Worm (Caenorhabditis elegans): Measurements from ENCODE around the gene exc-14.

DNA sequence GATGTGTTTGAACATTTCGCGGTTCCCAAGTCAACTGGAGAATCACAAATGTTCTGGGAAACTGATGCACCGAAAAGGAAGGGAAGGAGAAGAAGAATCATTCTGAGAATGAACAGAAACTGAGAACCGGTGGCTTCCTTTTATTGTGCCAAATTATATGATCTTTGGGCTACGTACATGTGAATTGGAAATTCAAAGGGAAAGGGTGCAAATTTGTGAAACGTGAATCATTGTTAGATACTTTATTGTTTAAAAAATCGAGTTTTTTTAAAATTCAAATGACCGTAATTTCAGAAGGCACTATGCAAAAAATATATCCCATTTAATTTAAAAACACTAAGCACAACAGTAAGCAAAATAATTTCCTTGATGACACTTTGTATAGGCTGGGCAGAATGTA lies 10.9 kb downstream of the exc-14 start, which contains the start of gene K11D12.6:
- TF ChIP-seq nhr-77 (tag; optimal IDR thresholded peaks at IDR 0.05) (no peak), fkh-2 (tag; optimal IDR thresholded peaks at IDR 0.05) (no peak), R02D3.7 (tag; optimal IDR thresholded peaks at IDR 0.05) (no peak), ceh-16 (tag; optimal IDR thresholded peaks at IDR 0.05) (no peak), fkh-10 (GFP tag; optimal IDR thresholded peaks at IDR 0.05) (no peak), nhr-28 (tag; optimal IDR thresholded peaks at IDR 0.05) (no peak), nhr-11 (tag; optimal IDR thresholded peaks at IDR 0.05) (no peak), nhr-25 (tag; optimal IDR thresholded peaks at IDR 0.05) (no peak), mdl-1 (tag; optimal IDR thresholded peaks at IDR 0.05) (no peak), daf-12 (tag; optimal IDR thresholded peaks at IDR 0.05) (no peak), ztf-11 (tag; optimal IDR thresholded peaks at IDR 0.05) (no peak), lin-39 (tag; optimal IDR thresholded peaks at IDR 0.05) (no peak), egl-27 (tag; optimal IDR thresholded peaks at IDR 0.05) (no peak)

Data from whole organism, L3 larva.